Fruit fly (Drosophila melanogaster): Measurements from ENCODE around the gene ssp2.
A peak's percentile ranks its signal among the peaks of the same experiment; 100 is the strongest.

The ssp2 gene

DNA sequence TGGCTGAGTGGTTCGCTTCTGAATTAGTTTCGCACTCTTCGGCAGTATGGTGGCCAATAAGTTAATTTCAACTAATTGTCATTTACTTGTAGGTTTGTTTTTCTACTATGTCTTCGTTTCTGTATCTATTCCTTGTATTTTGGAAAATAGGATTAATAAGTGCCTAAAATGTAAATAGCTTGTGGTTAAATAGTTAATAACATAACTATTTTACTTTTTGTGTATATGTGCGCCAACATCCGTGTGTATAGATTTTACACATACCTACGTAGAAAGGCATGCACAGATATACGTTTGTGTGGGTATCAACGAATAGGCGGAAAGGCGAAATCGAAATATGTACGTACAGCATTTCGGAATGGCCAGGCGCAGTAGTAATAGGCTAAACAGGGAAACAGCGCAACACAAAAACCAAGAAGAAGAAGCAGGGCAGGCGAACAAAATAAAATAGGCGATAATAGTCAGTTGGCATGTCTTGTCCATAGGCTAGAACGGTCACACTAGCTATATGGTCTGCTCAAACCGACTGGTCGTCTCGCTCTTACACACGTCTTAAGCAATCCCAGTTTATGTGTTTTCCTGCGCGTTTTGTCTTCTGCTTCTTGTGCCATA is 37.6 kb downstream of the ssp2 start (continued):
- TF ChIP-seq corto (GFP tag; optimal IDR thresholded peaks at IDR 0.05) (no peak), CG13123 (GFP tag; optimal IDR thresholded peaks at IDR 0.05) (no peak), CG2889 (GFP tag; IDR thresholded peaks at IDR 0.05) (no peak), D19A (tag; optimal IDR thresholded peaks at IDR 0.05) (no peak), CG31388 (GFP tag; optimal IDR thresholded peaks at IDR 0.05) (no peak), fd64A (GFP tag; optimal IDR thresholded peaks at IDR 0.05) (no peak), CG10366 (GFP tag; IDR thresholded peaks at IDR 0.05) (no peak), CG14965 (GFP tag; optimal IDR thresholded peaks at IDR 0.05; ENCODE audit: borderline replicate concordance) (no peak), peb (GFP tag; IDR thresholded peaks at IDR 0.05) (no peak), vvl (GFP tag; IDR thresholded peaks at IDR 0.05) (peak; percentile 54), CG14667 (GFP tag; IDR thresholded peaks at IDR 0.05) (no peak), CTCF (GFP tag; optimal IDR thresholded peaks at IDR 0.05) (no peak), ssp (GFP tag; IDR thresholded peaks at IDR 0.05) (no peak), Dbx (GFP tag; IDR thresholded peaks at IDR 0.05) (peak; percentile 36; the same call in 1 of the 3 replicates), CG17328 (GFP tag; IDR thresholded peaks at IDR 0.05) (no peak), ranshi (GFP tag; IDR thresholded peaks at IDR 0.05) (no peak), CG5180 (GFP tag; optimal IDR thresholded peaks at IDR 0.05) (no peak), sim (GFP tag; IDR thresholded peaks at IDR 0.05) (no peak), az2 (GFP tag; optimal IDR thresholded peaks at IDR 0.05) (no peak), Eip74EF (GFP tag; optimal IDR thresholded peaks at IDR 0.05) (peak in 1 of 2 experiments; percentile 35), CG7745 (tag; optimal IDR thresholded peaks at IDR 0.05) (peak; percentile 2), slbo (GFP tag; IDR thresholded peaks at IDR 0.05) (peak; percentile 27; the same call in 1 of the 2 replicates), shn (GFP tag; optimal IDR thresholded peaks at IDR 0.05) (no peak), CG10147 (GFP tag; optimal IDR thresholded peaks at IDR 0.05) (no peak), CG17829 (tag; optimal IDR thresholded peaks at IDR 0.05) (peak; percentile 13), CG3163 (GFP tag; optimal IDR thresholded peaks at IDR 0.05) (no peak), Blimp-1 (GFP tag; optimal IDR thresholded peaks at IDR 0.05) (no peak), tna (GFP tag; IDR thresholded peaks at IDR 0.05; ENCODE audit: partially characterized antibody) (no peak), Awh (GFP tag; IDR thresholded peaks at IDR 0.05) (no peak), CG10267 (tag; optimal IDR thresholded peaks at IDR 0.05) (no peak), sug (tag; optimal IDR thresholded peaks at IDR 0.05) (peak; percentile 19), CG15601 (tag; optimal IDR thresholded peaks at IDR 0.05) (no peak), bcd (GFP tag; optimal IDR thresholded peaks at IDR 0.05) (no peak), CG3847 (GFP tag; IDR thresholded peaks at IDR 0.05) (no peak), CG12219 (GFP tag; optimal IDR thresholded peaks at IDR 0.05) (peak; percentile 9), CG14860 (GFP tag; IDR thresholded peaks at IDR 0.05; ENCODE audit: partially characterized antibody) (no peak), btn (GFP tag; optimal IDR thresholded peaks at IDR 0.05) (no peak), Sin3A (optimal IDR thresholded peaks at IDR 0.05) (no peak), fru (optimal IDR thresholded peaks at IDR 0.05) (no peak), CG8089 (GFP tag; optimal IDR thresholded peaks at IDR 0.05) (no peak), Ets97D (GFP tag; optimal IDR thresholded peaks at IDR 0.05) (peak; percentile 49), Lhr (GFP tag; optimal IDR thresholded peaks at IDR 0.05) (peak; percentile 2), CG16815 (GFP tag; optimal IDR thresholded peaks at IDR 0.05) (no peak), CG17186 (GFP tag; optimal IDR thresholded peaks at IDR 0.05) (peak; percentile 60), NFAT (GFP tag; IDR thresholded peaks at IDR 0.05) (no peak), prd (optimal IDR thresholded peaks at IDR 0.05) (no peak), prd (GFP tag; IDR thresholded peaks at IDR 0.05) (no peak), CG4617 (GFP tag; optimal IDR thresholded peaks at IDR 0.05; ENCODE audit: borderline replicate concordance) (peak; percentile 12), CG13287 (GFP tag; IDR thresholded peaks at IDR 0.05; ENCODE audit: partially characterized antibody) (peak; percentile 20; the same call in 1 of the 2 replicates), lab (GFP tag; optimal IDR thresholded peaks at IDR 0.05) (peak; percentile 35), CG11560 (tag; IDR thresholded peaks at IDR 0.05) (no peak), CG6254 (GFP tag; optimal IDR thresholded peaks at IDR 0.05) (no peak)
